Fruit fly (Drosophila melanogaster) whole organism, pupa: Measurements from ENCODE around the gene CG9525.

Source experiments
- CG10348 ChIP-seq: fragments of 200-800 bp; sonication (Bioruptor generic); IDR thresholded peaks from 2 replicates; pipeline ENCODE4 v1.3.6; 2022; ENCODE audit warnings: missing biosample characterization, missing genetic modification characterization
- CG12605 ChIP-seq: fragments of 200-800 bp; sonication (Bioruptor generic); IDR thresholded peaks from 2 replicates; pipeline ENCODE4 v1.3.6; 2022; ENCODE audit warnings: missing biosample characterization, missing genetic modification characterization
- CG13204 ChIP-seq: fragments of 200-800 bp; sonication (Bioruptor generic); optimal IDR thresholded peaks from 2 replicates; lab custom pipeline; 2018; ENCODE audit warnings: missing biosample characterization, mild to moderate bottlenecking, missing genetic modification characterization, moderate library complexity
- CG14655 ChIP-seq: fragments of 200-800 bp; sonication (Bioruptor generic); optimal IDR thresholded peaks from 3 replicates; lab custom pipeline; 2017; ENCODE audit warnings: mild to moderate bottlenecking, missing biosample characterization, missing genetic modification reagents, missing genetic modification characterization
- CG15710 ChIP-seq: fragments of 200-800 bp; sonication (Bioruptor generic); optimal IDR thresholded peaks from 2 replicates; lab custom pipeline; 2018; ENCODE audit warnings: missing biosample characterization, mild to moderate bottlenecking, missing genetic modification characterization, moderate library complexity
- CG17806 ChIP-seq: fragments of 200-800 bp; sonication (Bioruptor generic); optimal IDR thresholded peaks from 2 replicates; lab custom pipeline; 2018; ENCODE audit warnings: missing biosample characterization, mild to moderate bottlenecking, missing genetic modification characterization, moderate library complexity
- CG32121 ChIP-seq: fragments of 200-800 bp; sonication (Bioruptor generic); IDR thresholded peaks from 2 replicates; pipeline ENCODE4 v1.3.6; 2022; ENCODE audit warnings: missing biosample characterization, missing genetic modification characterization
- CG34367 ChIP-seq: fragments of 200-800 bp; sonication (Bioruptor generic); optimal IDR thresholded peaks from 2 replicates; lab custom pipeline; 2018; ENCODE audit warnings: missing biosample characterization, mild to moderate bottlenecking, missing genetic modification characterization
- CG4496 ChIP-seq: fragments of 200-800 bp; sonication (Bioruptor generic); IDR thresholded peaks from 3 replicates; pipeline ENCODE4 v1.3.6; 2022; ENCODE audit warnings: missing biosample characterization, missing genetic modification characterization
- CG8159 ChIP-seq: fragments of 200-800 bp; sonication (Bioruptor generic); optimal IDR thresholded peaks from 3 replicates; lab custom pipeline; 2018; ENCODE audit warnings: missing biosample characterization, mild to moderate bottlenecking, missing genetic modification characterization, moderate library complexity
- CG8301 ChIP-seq: fragments of 200-800 bp; sonication (Bioruptor generic); optimal IDR thresholded peaks from 2 replicates; lab custom pipeline; 2018; ENCODE audit warnings: missing biosample characterization, mild to moderate bottlenecking, missing genetic modification characterization
- CG9948 ChIP-seq: fragments of 200-800 bp; sonication (Bioruptor generic); optimal IDR thresholded peaks from 2 replicates; lab custom pipeline; 2018; ENCODE audit warnings: missing biosample characterization, mild to moderate bottlenecking, missing genetic modification characterization, moderate library complexity
- D1 ChIP-seq: fragments of 200-800 bp; sonication (Bioruptor generic); optimal IDR thresholded peaks from 2 replicates; lab custom pipeline; 2018; ENCODE audit warnings: missing biosample characterization, mild to moderate bottlenecking, missing genetic modification characterization, moderate library complexity
- EcR ChIP-seq: fragments of 200-800 bp; sonication (Bioruptor generic); optimal IDR thresholded peaks from 3 replicates; lab custom pipeline; 2019; ENCODE audit warnings: missing biosample characterization, missing genetic modification characterization, mild to moderate bottlenecking, moderate library complexity, missing genetic modification reagents
- Ets98B ChIP-seq: fragments of 200-800 bp; sonication (Bioruptor generic); IDR thresholded peaks from 2 replicates; pipeline ENCODE4 v1.3.6; 2022; ENCODE audit warnings: missing biosample characterization, missing genetic modification characterization
- Pif1A ChIP-seq: fragments of 200-800 bp; sonication (Bioruptor generic); optimal IDR thresholded peaks from 3 replicates; lab custom pipeline; 2016; ENCODE audit warnings: missing biosample characterization, missing genetic modification characterization
- Pif1B ChIP-seq: fragments of 200-800 bp; sonication (Bioruptor generic); optimal IDR thresholded peaks from 3 replicates; lab custom pipeline; 2016; ENCODE audit warnings: missing biosample characterization, missing genetic modification characterization
- Snoo ChIP-seq: fragments of 200-800 bp; sonication (Bioruptor generic); optimal IDR thresholded peaks from 3 replicates; lab custom pipeline; 2017; ENCODE audit warnings: missing biosample characterization, mild to moderate bottlenecking, missing genetic modification characterization, inconsistent platforms
- fd96Ca ChIP-seq: fragments of 200-800 bp; sonication (Bioruptor generic); IDR thresholded peaks from 3 replicates; pipeline ENCODE4 v1.3.6; 2022; ENCODE audit warnings: missing biosample characterization, missing genetic modification characterization
- gl ChIP-seq: fragments of 200-800 bp; sonication (Bioruptor generic); optimal IDR thresholded peaks from 2 replicates; lab custom pipeline; 2018; ENCODE audit warnings: missing biosample characterization, mild to moderate bottlenecking, missing genetic modification characterization
- rn ChIP-seq: fragments of 200-800 bp; sonication (Bioruptor generic); IDR thresholded peaks from 2 replicates; pipeline ENCODE4 v1.3.6; 2022; ENCODE audit warnings: missing biosample characterization, missing genetic modification characterization

CG9525 gene

DNA sequence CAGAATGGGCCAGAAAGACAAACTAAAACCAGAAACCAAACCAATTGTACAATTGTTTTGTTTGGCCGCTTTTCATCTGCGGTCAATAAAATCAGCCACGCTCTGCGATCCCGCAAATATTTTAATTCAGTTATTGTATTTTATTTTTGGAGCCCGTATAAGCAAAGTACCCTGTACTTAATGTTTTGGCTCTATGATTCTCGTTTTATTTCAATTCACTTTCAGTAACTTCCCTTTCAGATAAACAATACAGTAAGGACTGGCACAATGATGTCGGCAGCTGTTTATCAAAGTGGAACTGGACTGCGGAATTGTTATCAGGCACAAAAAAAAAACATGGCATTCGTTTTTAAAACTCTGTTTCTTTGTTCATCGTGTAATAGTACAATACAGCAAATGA is 13.5 kb downstream of the CG9525 start:
- no peak for TF ChIP-seq CG8159

- TF ChIP-seq CG17806 (tag; lab: Kevin White, UChicago) (no peak), D1 (no peak), CG8301 (no peak), Ets98B (no peak), CG13204 (GFP tag; lab: Kevin White, UChicago) (no peak), CG34367 (no peak), CG8159 (no peak), CG9948 (tag; lab: Kevin White, UChicago) (no peak), EcR (GFP tag; lab: Kevin White, UChicago) (no peak), CG32121 (GFP tag; lab: Robert Waterston, UW) (no peak), CG12605 (GFP tag; lab: Robert Waterston, UW) (no peak)
Measured at dm6 chr2L:8947989-8948388, 14.2 kb downstream of the CG9525 start.

DNA sequence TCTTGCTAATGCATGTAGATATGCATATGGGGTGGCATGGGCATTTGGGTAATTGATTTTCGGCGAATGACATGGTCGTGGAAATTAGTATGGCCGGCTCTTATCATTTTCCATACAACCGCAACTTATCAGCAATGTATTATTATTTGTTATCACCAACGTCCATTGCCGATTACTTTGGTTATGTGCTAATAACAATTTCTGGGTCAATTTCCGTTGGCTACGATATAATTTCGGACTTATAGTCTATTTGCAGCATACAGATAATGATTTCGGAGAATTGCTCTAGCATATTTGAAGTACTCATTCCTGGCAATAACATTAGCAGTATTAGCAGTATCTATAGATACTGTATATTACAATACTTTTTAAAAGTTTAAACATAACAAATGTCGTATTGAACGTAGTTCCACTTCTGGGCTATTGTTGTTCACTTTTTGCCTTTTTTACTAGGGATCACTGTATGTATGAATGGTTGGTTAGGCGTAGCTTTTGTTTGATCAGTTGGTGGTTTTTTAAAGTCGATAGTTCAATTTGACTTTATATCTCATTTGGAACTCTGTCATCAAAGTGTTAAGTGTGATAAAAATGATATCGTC is 15.3 kb downstream of the CG9525 start, which contains the start of gene CG46397:
Gene CG46397, plus strand, starts transcription at position 549 of the 599 bp plus-strand sequence.
- TF ChIP-seq CG15710 (no peak), fd96Ca (GFP tag; lab: Robert Waterston, UW) (no peak), CG8301 (no peak), CG13204 (GFP tag; lab: Kevin White, UChicago) (no peak), CG8159 (no peak), CG10348 (no peak), CG9948 (tag; lab: Kevin White, UChicago) (no peak), D1 (no peak), Ets98B (no peak), CG17806 (tag; lab: Kevin White, UChicago) (no peak)

DNA sequence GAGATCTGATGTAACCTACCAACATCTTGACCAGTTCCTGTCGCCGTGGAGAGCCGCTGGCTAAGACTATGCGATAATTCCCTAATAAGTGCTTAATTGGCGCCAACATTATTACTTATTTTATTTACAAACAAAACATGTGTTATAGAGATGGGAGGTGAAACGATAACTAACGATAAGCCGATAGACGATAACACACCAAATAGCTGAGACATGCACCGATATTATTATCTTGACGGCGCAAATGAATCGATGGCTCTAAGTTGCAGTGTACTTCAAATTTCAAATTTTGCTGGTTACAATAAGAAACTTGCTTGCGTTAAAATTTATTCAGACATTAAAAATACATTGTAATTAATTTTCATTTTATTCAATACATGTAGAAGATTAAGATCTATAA is 19.0 kb downstream of the CG9525 start, which contains the start of gene CG9515:
Gene CG9515, minus strand, starts transcription at position 148 of the 400 bp plus-strand sequence.
- no peak for TF ChIP-seq CG13204 (GFP tag; lab: Kevin White, UChicago)
- TF ChIP-seq CG34367: no peak
- TF ChIP-seq fd96Ca (GFP tag; lab: Robert Waterston, UW): no peak
- no peak for TF ChIP-seq CG14655 (GFP tag; lab: Kevin White, UChicago)
- no peak for TF ChIP-seq CG8159
- no peak for TF ChIP-seq CG12605 (GFP tag; lab: Robert Waterston, UW)
- no peak for TF ChIP-seq Pif1B
- TF ChIP-seq CG9948 (tag; lab: Kevin White, UChicago): no peak
- TF ChIP-seq D1: no peak
- no peak for TF ChIP-seq CG17806 (tag; lab: Kevin White, UChicago)
- no peak for TF ChIP-seq CG32121 (GFP tag; lab: Robert Waterston, UW)
- TF ChIP-seq gl: no peak
- no peak for TF ChIP-seq Pif1A
- no peak for TF ChIP-seq CG4496 (GFP tag; lab: Robert Waterston, UW)
- no peak for TF ChIP-seq CG15710

- TF ChIP-seq gl: no peak
- peak; percentile 11 for TF ChIP-seq Pif1B
- TF ChIP-seq CG8301: no peak
- TF ChIP-seq EcR (GFP tag; lab: Kevin White, UChicago): no peak
- no peak for TF ChIP-seq CG4496 (GFP tag; lab: Robert Waterston, UW)
- no peak for TF ChIP-seq rn
- peak; percentile 20 for TF ChIP-seq CG8159
Measured at dm6 chr2L:8941736-8942337, 20.3 kb downstream of the CG9525 start, which contains the start of gene Argl. Argl (minus strand) TSS chr2L:8942105.

DNA sequence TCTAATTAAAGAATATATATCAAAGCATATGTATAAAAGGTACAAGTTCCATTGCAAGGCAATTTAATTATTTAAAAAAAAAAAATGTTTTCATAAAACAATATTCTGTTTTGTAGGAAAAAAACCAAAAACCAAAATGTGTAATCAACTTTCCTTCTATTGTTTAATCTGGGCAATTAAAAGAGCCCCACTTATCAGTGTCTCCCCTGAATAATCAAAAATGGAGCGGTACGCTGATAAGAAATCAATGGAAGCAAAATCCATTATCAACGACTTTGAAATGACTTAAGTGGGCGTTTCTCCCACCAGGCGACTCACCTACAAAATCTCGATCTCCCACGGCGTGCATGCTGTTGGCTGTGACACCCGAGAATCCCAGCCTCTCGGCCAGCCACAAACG is 21.5 kb downstream of the CG9525 start:
- TF ChIP-seq CG34367 (no peak), CG12605 (GFP tag; lab: Robert Waterston, UW) (no peak), D1 (no peak), Snoo (tag; lab: Kevin White, UChicago) (no peak)

- TF ChIP-seq Ets98B (no peak), CG17806 (tag; lab: Kevin White, UChicago) (no peak), CG15710 (no peak), D1 (no peak), EcR (GFP tag; lab: Kevin White, UChicago) (no peak), CG12605 (GFP tag; lab: Robert Waterston, UW) (no peak), CG8159 (no peak)
Measured at dm6 chr2L:8937837-8938413, 24.2 kb downstream of the CG9525 start.

DNA sequence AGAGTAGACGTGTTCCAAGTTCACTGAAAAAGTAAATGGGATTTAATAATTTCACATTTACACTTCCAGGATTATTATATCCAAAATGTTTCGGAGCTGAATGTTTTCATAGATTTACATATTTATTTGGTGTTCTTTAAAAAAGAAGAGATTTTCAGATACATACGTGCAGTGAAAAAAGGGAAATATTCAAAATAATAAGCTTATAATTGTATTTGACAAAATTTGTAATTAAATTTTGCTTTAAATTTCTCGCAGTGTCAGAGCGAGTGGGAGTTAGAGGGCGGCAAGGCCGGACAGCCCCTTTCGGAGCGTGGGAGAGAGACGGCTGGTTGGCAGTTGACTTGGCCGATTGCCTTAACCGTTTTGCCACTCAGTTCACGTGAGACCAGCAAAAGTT is 25.2 kb downstream of the CG9525 start, which contains the start of gene Tsp29Fb:
Gene Tsp29Fb, plus strand, starts transcription at position 388 of the 400 bp plus-strand sequence.
- TF ChIP-seq Pif1B: peak; percentile 18
- peak; percentile 48 for TF ChIP-seq Pif1A
- TF ChIP-seq Ets98B: peak; percentile 36
- TF ChIP-seq CG14655 (GFP tag; lab: Kevin White, UChicago): no peak
- no peak for TF ChIP-seq D1
- 0 out of 3 replicates have a peak, but pooled peaks have one; percentile 31 for TF ChIP-seq CG4496 (GFP tag; lab: Robert Waterston, UW)
- TF ChIP-seq EcR (GFP tag; lab: Kevin White, UChicago): no peak
- peak; percentile 59 for TF ChIP-seq CG8159
- TF ChIP-seq Snoo (tag; lab: Kevin White, UChicago): peak; percentile 62
